Fruit fly (Drosophila melanogaster) whole organism, embryonic: Measurements from ENCODE around the gene Nf-YA.

Source experiments
- Aef1 ChIP-seq: fragments of 200-800 bp; sonication (Bioruptor generic); IDR thresholded peaks from 3 replicates; pipeline ENCODE4 v1.3.6; 2022; ENCODE audit warnings: missing biosample characterization, missing genetic modification characterization
- BtbVII ChIP-seq: fragments of 200-800 bp; sonication (Bioruptor generic); optimal IDR thresholded peaks from 3 replicates; lab custom pipeline; 2017; ENCODE audit warnings: missing biosample characterization, mild to moderate bottlenecking, missing genetic modification characterization
- CG10431 ChIP-seq: fragments of 200-800 bp; sonication (Bioruptor generic); optimal IDR thresholded peaks from 3 replicates; lab custom pipeline; 2018; ENCODE audit warnings: missing biosample characterization, mild to moderate bottlenecking, missing genetic modification characterization
- CG10654 ChIP-seq: fragments of 200-800 bp; sonication (Bioruptor generic); optimal IDR thresholded peaks from 2 replicates; lab custom pipeline; 2016; ENCODE audit warnings: missing biosample characterization, missing genetic modification characterization
- CG10959 ChIP-seq: fragments of 200-800 bp; sonication (Bioruptor generic); IDR thresholded peaks from 2 replicates; pipeline ENCODE4 v1.3.6; 2022; ENCODE audit warnings: missing biosample characterization, missing genetic modification characterization
- CG13424 ChIP-seq: fragments of 200-800 bp; sonication (Bioruptor generic); optimal IDR thresholded peaks from 2 replicates; lab custom pipeline; 2019; ENCODE audit warnings: missing biosample characterization, mild to moderate bottlenecking, missing genetic modification characterization, moderate library complexity
- CG17361 ChIP-seq: fragments of 200-800 bp; sonication (Bioruptor generic); IDR thresholded peaks from 3 replicates; pipeline ENCODE4 v1.3.6; 2022; ENCODE audit warnings: missing biosample characterization, missing genetic modification characterization
- CG18476 ChIP-seq: fragments of 200-800 bp; sonication (Bioruptor generic); optimal IDR thresholded peaks from 2 replicates; lab custom pipeline; 2016; ENCODE audit warnings: missing biosample characterization, mild to moderate bottlenecking, missing genetic modification characterization
- CG2120 ChIP-seq: fragments of 200-800 bp; sonication (Bioruptor generic); optimal IDR thresholded peaks from 3 replicates; lab custom pipeline; 2016; ENCODE audit warnings: missing biosample characterization, missing genetic modification characterization
- CG31441 ChIP-seq: fragments of 200-800 bp; sonication (Bioruptor generic); IDR thresholded peaks from 2 replicates; pipeline ENCODE4 v1.3.6; 2022; ENCODE audit warnings: missing biosample characterization, missing genetic modification characterization
- CG4282 ChIP-seq: fragments of 200-800 bp; sonication (Bioruptor generic); optimal IDR thresholded peaks from 2 replicates; lab custom pipeline; 2016; ENCODE audit warnings: missing biosample characterization, missing genetic modification characterization
- CG4360 ChIP-seq: fragments of 200-800 bp; sonication (Bioruptor generic); IDR thresholded peaks from 2 replicates; pipeline ENCODE4 v1.3.6; 2022; ENCODE audit warnings: missing biosample characterization, missing genetic modification characterization
- CG6175 ChIP-seq: fragments of 200-800 bp; sonication (Bioruptor generic); IDR thresholded peaks from 3 replicates; pipeline ENCODE4 v1.3.6; 2022; ENCODE audit warnings: missing biosample characterization, missing genetic modification characterization
- CG8290 ChIP-seq, 3 experiments: fragments of 200-800 bp; sonication (Bioruptor generic); optimal IDR thresholded peaks; 2 replicates each; lab custom pipeline; 2016 to 2019; ENCODE audit warnings: missing biosample characterization in 3 of 3, missing genetic modification characterization in 3 of 3, mild to moderate bottlenecking in 2 of 3, moderate library complexity in 1 of 3
- CG8944 ChIP-seq: fragments of 200-800 bp; sonication (Bioruptor generic); optimal IDR thresholded peaks from 3 replicates; lab custom pipeline; 2016; ENCODE audit warnings: missing biosample characterization, missing genetic modification characterization
- CTCF ChIP-seq: fragments of 200-800 bp; sonication (Bioruptor generic); optimal IDR thresholded peaks from 2 replicates; lab custom pipeline; 2017; ENCODE audit warnings: missing biosample characterization, mild to moderate bottlenecking, missing genetic modification characterization, moderate library complexity
- CkIIα-i1 ChIP-seq: fragments of 200-800 bp; sonication (Bioruptor generic); IDR thresholded peaks from 2 replicates; pipeline ENCODE4 v1.3.6; 2022; ENCODE audit warnings: missing biosample characterization, missing genetic modification characterization
- Dad ChIP-seq: fragments of 200-800 bp; sonication (Bioruptor generic); optimal IDR thresholded peaks from 3 replicates; lab custom pipeline; 2016; ENCODE audit warnings: missing biosample characterization, missing genetic modification characterization
- Dip2 ChIP-seq: fragments of 200-800 bp; sonication (Bioruptor generic); IDR thresholded peaks from 2 replicates; pipeline ENCODE4 v1.3.6; 2022; ENCODE audit warnings: missing biosample characterization, missing genetic modification characterization
- Dll ChIP-seq: fragments of 200-800 bp; sonication (Bioruptor generic); IDR thresholded peaks from 4 replicates; pipeline ENCODE4 v1.3.6; 2022; ENCODE audit warnings: missing biosample characterization, missing genetic modification characterization; ENCODE audit not compliant: partially characterized antibody
- Elba2 ChIP-seq: fragments of 200-800 bp; sonication (Bioruptor generic); optimal IDR thresholded peaks from 3 replicates; lab custom pipeline; 2016; ENCODE audit warnings: missing biosample characterization, missing genetic modification characterization
- Gug ChIP-seq: fragments of 200-800 bp; sonication (Bioruptor generic); IDR thresholded peaks from 4 replicates; pipeline ENCODE4 v1.3.6; 2022; ENCODE audit warnings: missing biosample characterization, missing genetic modification characterization
- HLH4C ChIP-seq: fragments of 200-800 bp; sonication (Bioruptor generic); IDR thresholded peaks from 3 replicates; pipeline ENCODE4 v1.3.6; 2022; ENCODE audit warnings: missing biosample characterization, missing genetic modification characterization; ENCODE audit not compliant: partially characterized antibody
- Hmx ChIP-seq: fragments of 200-800 bp; sonication (Bioruptor generic); optimal IDR thresholded peaks from 2 replicates; lab custom pipeline; 2016; ENCODE audit warnings: missing biosample characterization, missing genetic modification characterization
- Max ChIP-seq: fragments of 200-800 bp; sonication (Bioruptor generic); optimal IDR thresholded peaks from 2 replicates; lab custom pipeline; 2016; ENCODE audit warnings: missing biosample characterization, mild to moderate bottlenecking, missing genetic modification characterization
- Neu2 ChIP-seq: fragments of 200-800 bp; sonication (Bioruptor generic); optimal IDR thresholded peaks from 3 replicates; lab custom pipeline; 2016; ENCODE audit warnings: missing biosample characterization, missing genetic modification characterization, borderline replicate concordance
- Pdp1 ChIP-seq, 2 experiments: fragments of 200-800 bp; sonication (Bioruptor generic); optimal IDR thresholded peaks; 3 replicates each; lab custom pipeline; 2016; ENCODE audit warnings: missing biosample characterization in 2 of 2, missing genetic modification characterization in 2 of 2, mild to moderate bottlenecking in 1 of 2, moderate library complexity in 1 of 2
- Rfx ChIP-seq: fragments of 200-800 bp; sonication (Bioruptor generic); IDR thresholded peaks from 2 replicates; pipeline ENCODE4 v1.3.6; 2022; ENCODE audit warnings: missing biosample characterization, missing genetic modification characterization
- Sry-β ChIP-seq: fragments of 200-800 bp; sonication (Bioruptor generic); optimal IDR thresholded peaks from 2 replicates; lab custom pipeline; 2018; ENCODE audit warnings: missing biosample characterization, mild to moderate bottlenecking, missing genetic modification characterization, moderate library complexity
- YL-1 ChIP-seq: fragments of 200-800 bp; sonication (Bioruptor generic); optimal IDR thresholded peaks from 3 replicates; lab custom pipeline; 2017; ENCODE audit warnings: missing biosample characterization, mild to moderate bottlenecking, missing genetic modification characterization
- ac ChIP-seq: fragments of 200-800 bp; sonication (Bioruptor generic); optimal IDR thresholded peaks from 3 replicates; lab custom pipeline; 2017; ENCODE audit warnings: missing biosample characterization, mild to moderate bottlenecking, missing genetic modification characterization
- aop ChIP-seq: fragments of 200-800 bp; sonication (Bioruptor generic); IDR thresholded peaks from 2 replicates; pipeline ENCODE4 v1.3.6; 2022; ENCODE audit warnings: missing biosample characterization, missing genetic modification characterization
- az2 ChIP-seq: fragments of 200-800 bp; sonication (Bioruptor generic); optimal IDR thresholded peaks from 3 replicates; lab custom pipeline; 2016; ENCODE audit warnings: missing biosample characterization, missing genetic modification characterization
- chinmo ChIP-seq: fragments of 200-800 bp; sonication (Bioruptor generic); IDR thresholded peaks from 4 replicates; pipeline ENCODE4 v1.3.6; 2022; ENCODE audit warnings: missing biosample characterization, missing genetic modification characterization; ENCODE audit not compliant: partially characterized antibody
- crc ChIP-seq: fragments of 200-800 bp; sonication (Bioruptor generic); optimal IDR thresholded peaks from 2 replicates; lab custom pipeline; 2016; ENCODE audit warnings: missing biosample characterization, missing genetic modification characterization
- croc ChIP-seq: fragments of 200-800 bp; sonication (Bioruptor generic); conservative IDR thresholded peaks from 3 replicates; pipeline ENCODE4 v1.3.6; 2022; ENCODE audit warnings: missing biosample characterization, missing genetic modification characterization
- dimm ChIP-seq: fragments of 200-800 bp; sonication (Bioruptor generic); IDR thresholded peaks from 2 replicates; pipeline ENCODE4 v1.3.6; 2022; ENCODE audit warnings: missing biosample characterization, missing genetic modification characterization
- fd102C ChIP-seq: fragments of 200-800 bp; sonication (Bioruptor generic); optimal IDR thresholded peaks from 2 replicates; lab custom pipeline; 2018; ENCODE audit warnings: missing biosample characterization, mild to moderate bottlenecking, missing genetic modification characterization, moderate library complexity
- gcm ChIP-seq: fragments of 200-800 bp; sonication (Bioruptor generic); optimal IDR thresholded peaks from 2 replicates; lab custom pipeline; 2019; ENCODE audit warnings: missing biosample characterization, mild to moderate bottlenecking, missing genetic modification characterization, moderate library complexity
- gsb-n ChIP-seq: fragments of 200-800 bp; sonication (Bioruptor generic); optimal IDR thresholded peaks from 3 replicates; lab custom pipeline; 2018; ENCODE audit warnings: missing biosample characterization, mild to moderate bottlenecking, missing genetic modification characterization
- gt ChIP-seq: fragments of 200-800 bp; sonication (Bioruptor generic); IDR thresholded peaks from 2 replicates; pipeline ENCODE4 v1.3.6; 2022; ENCODE audit warnings: missing biosample characterization, missing genetic modification characterization
- lab ChIP-seq: fragments of 200-800 bp; sonication (Bioruptor generic); optimal IDR thresholded peaks from 3 replicates; lab custom pipeline; 2017; ENCODE audit warnings: missing biosample characterization, missing genetic modification characterization, mild to moderate bottlenecking, moderate library complexity, missing genetic modification reagents
- lbe ChIP-seq: fragments of 200-800 bp; sonication (Bioruptor generic); optimal IDR thresholded peaks from 2 replicates; lab custom pipeline; 2016; ENCODE audit warnings: missing biosample characterization, mild to moderate bottlenecking, missing genetic modification characterization
- pfk ChIP-seq: fragments of 200-800 bp; sonication (Bioruptor generic); optimal IDR thresholded peaks from 2 replicates; lab custom pipeline; 2018; ENCODE audit warnings: missing biosample characterization, mild to moderate bottlenecking, missing genetic modification characterization, moderate library complexity
- psq ChIP-seq: fragments of 200-800 bp; sonication (Bioruptor generic); optimal IDR thresholded peaks from 2 replicates; lab custom pipeline; 2017; ENCODE audit warnings: missing biosample characterization, missing genetic modification characterization
- scrt ChIP-seq: fragments of 200-800 bp; sonication (Bioruptor generic); optimal IDR thresholded peaks from 2 replicates; lab custom pipeline; 2018; ENCODE audit warnings: missing biosample characterization, mild to moderate bottlenecking, missing genetic modification characterization, moderate library complexity
- slbo ChIP-seq: fragments of 200-800 bp; sonication (Bioruptor generic); IDR thresholded peaks from 2 replicates; pipeline ENCODE4 v1.3.6; 2022; ENCODE audit warnings: missing biosample characterization, missing genetic modification characterization
- tna ChIP-seq: fragments of 200-800 bp; sonication (Bioruptor generic); IDR thresholded peaks from 2 replicates; pipeline ENCODE4 v1.3.6; 2022; ENCODE audit warnings: missing biosample characterization, missing genetic modification characterization; ENCODE audit not compliant: partially characterized antibody
- ttk ChIP-seq: fragments of 200-800 bp; sonication (Bioruptor generic); IDR thresholded peaks from 2 replicates; pipeline ENCODE4 v2.1.2; 2022; ENCODE audit warnings: missing biosample characterization, missing genetic modification characterization
- z ChIP-seq: fragments of 200-800 bp; sonication (Bioruptor generic); IDR thresholded peaks from 3 replicates; pipeline ENCODE4 v1.3.6; 2022; ENCODE audit warnings: missing biosample characterization, missing genetic modification characterization
- zf30C ChIP-seq: fragments of 200-800 bp; sonication (Bioruptor generic); optimal IDR thresholded peaks from 3 replicates; lab custom pipeline; 2018; ENCODE audit warnings: missing biosample characterization, mild to moderate bottlenecking, missing genetic modification characterization

Gene Nf-YA

dm6 chr3L:9447239-9447777, 5.2 kb upstream of the Nf-YA start (continued):
- no peak for TF ChIP-seq fd102C (GFP tag; lab: Kevin White, UChicago)
- TF ChIP-seq CG8290 (GFP tag; optimal IDR thresholded peaks at IDR 0.05; lab: Kevin White, UChicago), result no peak
- peak in 1 of 2 experiments; percentile 20 for TF ChIP-seq CG8290 (tag; optimal IDR thresholded peaks at IDR 0.05; lab: Kevin White, UChicago)
- no peak for TF ChIP-seq lbe (GFP tag; lab: Kevin White, UChicago)
- TF ChIP-seq Dad (GFP tag; lab: Kevin White, UChicago), result no peak
- TF ChIP-seq HLH4C (GFP tag; lab: Robert Waterston, UW), result no peak
- TF ChIP-seq z (GFP tag; lab: Robert Waterston, UW), result no peak
- TF ChIP-seq pfk, result no peak
- no peak for TF ChIP-seq zf30C (GFP tag; lab: Kevin White, UChicago)
- TF ChIP-seq CG4360 (GFP tag; lab: Robert Waterston, UW), result peak; percentile 85
- TF ChIP-seq Max (GFP tag; lab: Kevin White, UChicago), result no peak
- TF ChIP-seq croc, result no peak
- no peak for TF ChIP-seq CG17361
- TF ChIP-seq crc (GFP tag; lab: Kevin White, UChicago), result no peak
- peak; percentile 62; the same call in 2 of the 3 replicates for TF ChIP-seq Aef1 (GFP tag; lab: Robert Waterston, UW)
- peak; percentile 4 for TF ChIP-seq YL-1 (GFP tag; lab: Kevin White, UChicago)
- peak; percentile 97 for TF ChIP-seq CG10431 (GFP tag; lab: Kevin White, UChicago)
- no peak for TF ChIP-seq CG8944 (GFP tag; lab: Kevin White, UChicago)
- peak; percentile 78; the same call in 2 of the 4 replicates for TF ChIP-seq chinmo (GFP tag; lab: Robert Waterston, UW)
- no peak for TF ChIP-seq Sry-β (GFP tag; lab: Kevin White, UChicago)
- no peak for TF ChIP-seq gt (GFP tag; lab: Robert Waterston, UW)
- TF ChIP-seq Dll, result no peak
- no peak for TF ChIP-seq CG31441
- TF ChIP-seq aop, result no peak
- TF ChIP-seq scrt (GFP tag; lab: Kevin White, UChicago), result peak; percentile 46
- peak; percentile 68 for TF ChIP-seq lab (GFP tag; lab: Kevin White, UChicago)
- TF ChIP-seq CG4282 (GFP tag; lab: Kevin White, UChicago), result no peak
- TF ChIP-seq gsb-n, result peak; percentile 78
- no peak for TF ChIP-seq CG13424 (tag; lab: Kevin White, UChicago)
- no peak for TF ChIP-seq ttk (GFP tag; lab: Robert Waterston, UW)
- TF ChIP-seq Dip2 (GFP tag; lab: Robert Waterston, UW), result no peak
- TF ChIP-seq CG2120, result peak; percentile 30
- TF ChIP-seq Elba2 (GFP tag; lab: Kevin White, UChicago), result peak; percentile 99
- TF ChIP-seq CkIIα-i1 (GFP tag; lab: Robert Waterston, UW), result no peak
- no peak for TF ChIP-seq tna (GFP tag; lab: Robert Waterston, UW)
- peak; percentile 38 for TF ChIP-seq Rfx (GFP tag; lab: Robert Waterston, UW)
- no peak for TF ChIP-seq az2 (GFP tag; lab: Kevin White, UChicago)
- TF ChIP-seq BtbVII (GFP tag; lab: Kevin White, UChicago), result peak; percentile 1
- TF ChIP-seq Gug (GFP tag; lab: Robert Waterston, UW), result no peak
- TF ChIP-seq CTCF (GFP tag; lab: Kevin White, UChicago), result no peak
- no peak for TF ChIP-seq Hmx
- no peak for TF ChIP-seq CG10654
- peak; percentile 54; the same call in 1 of the 3 replicates for TF ChIP-seq CG6175 (GFP tag; lab: Robert Waterston, UW)
- peak in 1 of 2 experiments; percentile 93 for TF ChIP-seq Pdp1 (GFP tag; optimal IDR thresholded peaks at IDR 0.05; lab: Kevin White, UChicago)
- TF ChIP-seq slbo (GFP tag; lab: Robert Waterston, UW), result peak; percentile 38; the same call in 1 of the 2 replicates
- TF ChIP-seq gcm (GFP tag; lab: Kevin White, UChicago), result no peak
- peak; percentile 84 for TF ChIP-seq CG10959 (GFP tag; lab: Robert Waterston, UW)
- TF ChIP-seq psq (GFP tag; lab: Kevin White, UChicago), result no peak
- TF ChIP-seq ac, result no peak
- peak; percentile 84 for TF ChIP-seq Neu2
- TF ChIP-seq CG18476, result no peak
- TF ChIP-seq dimm (GFP tag; lab: Robert Waterston, UW), result no peak
